Worm (Caenorhabditis elegans): ENCODE results near the gene syg-2.

Gene syg-2

DNA sequence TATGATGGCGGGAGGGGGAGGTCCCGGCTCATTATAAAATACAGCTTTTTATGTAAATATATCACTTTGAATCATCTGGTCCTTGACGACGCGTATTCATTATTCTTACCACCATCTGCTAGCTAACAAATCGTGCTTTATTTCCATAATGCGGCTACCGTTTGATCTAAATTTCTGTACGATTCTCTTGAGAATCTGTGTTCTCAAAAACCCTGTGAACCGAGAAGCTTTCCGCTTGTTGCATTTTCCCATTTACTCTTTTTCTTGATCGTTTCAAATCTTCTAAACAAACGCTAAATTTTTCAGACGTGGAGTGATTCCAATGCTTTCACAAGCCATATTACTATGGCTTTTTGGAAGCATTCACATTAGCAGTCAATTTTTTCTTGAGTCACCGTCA, at the start of gene syg-2:
TSS of gene syg-2 (plus strand) at position 301 of the 400 bp plus-strand sequence.
- TF ChIP-seq F44E2.7 (GFP tag; IDR thresholded peaks at IDR 0.05) = no peak
- TF ChIP-seq nhr-42 (GFP tag; IDR thresholded peaks at IDR 0.05) = no peak
- TF ChIP-seq unc-62 (GFP tag; optimal IDR thresholded peaks at IDR 0.05 in 1 of 2) = peak in 1 of 2 experiments; percentile 89
- no peak for TF ChIP-seq unc-62 (tag; optimal IDR thresholded peaks at IDR 0.05)
- no peak for TF ChIP-seq madf-5 (GFP tag; IDR thresholded peaks at IDR 0.05)
- no peak for TF ChIP-seq nhr-25 (tag; optimal IDR thresholded peaks at IDR 0.05; ENCODE audit: borderline replicate concordance, insufficient read depth)
- TF ChIP-seq hmg-1.1 (GFP tag; IDR thresholded peaks at IDR 0.05) = no peak

DNA sequence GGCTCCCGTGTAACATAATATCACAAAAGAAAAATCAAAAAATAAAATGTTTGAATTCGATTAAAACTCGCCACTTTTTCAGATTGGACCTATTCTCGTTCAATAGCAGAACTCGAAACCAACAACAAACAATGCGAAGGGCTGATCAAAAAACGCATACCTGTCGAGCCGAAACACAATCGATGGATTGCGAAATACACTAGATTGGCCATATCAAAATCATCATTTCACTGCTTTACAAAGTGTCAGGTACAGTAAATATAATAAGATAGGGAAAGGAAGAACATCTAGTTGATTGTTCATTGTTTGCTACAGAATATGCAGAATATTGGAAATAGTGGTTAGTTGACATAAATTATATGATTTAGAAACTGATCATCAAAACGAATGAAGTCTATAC, 47.0 kb upstream of the syg-2 start:
- TF ChIP-seq aha-1 (tag) (peak; percentile 69), tra-1 (GFP tag; IDR thresholded peaks at IDR 0.05) (no peak), Y75B8A.6 (GFP tag; IDR thresholded peaks at IDR 0.05) (no peak), ama-1 (optimal IDR thresholded peaks at IDR 0.05) (no peak), hif-1 (tag; optimal IDR thresholded peaks at IDR 0.05) (no peak), daf-19 (GFP tag; conservative IDR thresholded peaks at IDR 0.05) (no peak), nhr-41 (GFP tag; IDR thresholded peaks at IDR 0.05) (no peak)

DNA sequence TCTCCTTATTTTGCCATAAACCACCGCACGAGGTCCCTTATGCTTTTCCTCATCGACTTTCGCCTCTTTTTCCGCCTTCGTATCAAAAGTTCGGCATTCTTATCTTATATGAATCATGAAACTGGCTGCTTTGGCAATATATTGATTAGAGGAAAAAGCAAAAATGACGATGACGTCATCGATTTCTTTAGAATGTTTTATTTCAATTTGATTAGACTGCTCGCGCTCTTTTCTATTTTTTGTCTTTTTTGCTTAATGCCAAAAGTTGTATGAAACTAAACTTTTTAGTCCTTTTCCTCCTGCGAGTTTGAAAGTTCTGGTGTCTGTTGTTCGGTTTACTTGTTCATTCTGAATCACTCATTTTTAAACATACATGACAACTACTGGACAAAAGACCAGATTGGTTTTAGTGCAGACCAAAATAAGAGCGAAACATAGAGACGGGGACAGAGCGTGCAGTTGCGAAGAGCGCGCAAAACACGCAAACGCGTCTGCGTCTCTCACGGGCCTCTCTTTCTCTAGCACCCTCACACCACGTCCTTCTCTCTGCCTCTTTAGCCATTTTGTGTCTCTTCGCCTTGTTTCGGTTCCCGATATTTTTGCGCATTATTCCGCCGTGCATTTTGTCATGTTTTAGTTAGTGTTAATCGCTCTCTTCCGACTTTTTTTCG, 44.5 kb upstream of the syg-2 start:
- TF ChIP-seq rbr-2 (tag; optimal IDR thresholded peaks at IDR 0.05) = peak; percentile 11
- no peak for TF ChIP-seq ceh-20 (GFP tag; IDR thresholded peaks at IDR 0.05)
- TF ChIP-seq aly-2 (tag; optimal IDR thresholded peaks at IDR 0.05) = no peak
- TF ChIP-seq F44E2.7 (GFP tag; IDR thresholded peaks at IDR 0.05) = no peak
- no peak for TF ChIP-seq php-3 (GFP tag; IDR thresholded peaks at IDR 0.05)
- no peak for TF ChIP-seq jun-1 (tag; optimal IDR thresholded peaks at IDR 0.05)
- no peak for TF ChIP-seq nhr-102 (tag; optimal IDR thresholded peaks at IDR 0.05)
- TF ChIP-seq lsy-2 (tag; optimal IDR thresholded peaks at IDR 0.05) = peak in 1 of 2 experiments; percentile 0
- peak in 1 of 2 experiments; percentile 52 for TF ChIP-seq hif-1 (tag; optimal IDR thresholded peaks at IDR 0.05)
- peak in 1 of 2 experiments; percentile 63 for TF ChIP-seq mdl-1 (tag; optimal IDR thresholded peaks at IDR 0.05)
- no peak for TF ChIP-seq nhr-25 (tag; optimal IDR thresholded peaks at IDR 0.05; ENCODE audit: borderline replicate concordance, insufficient read depth)
- no peak for TF ChIP-seq R02D3.7 (tag; optimal IDR thresholded peaks at IDR 0.05)
- no peak for TF ChIP-seq unc-39 (tag; optimal IDR thresholded peaks at IDR 0.05)
- TF ChIP-seq Y75B8A.6 (GFP tag; IDR thresholded peaks at IDR 0.05) = no peak
- no peak for TF ChIP-seq saeg-2 (GFP tag; IDR thresholded peaks at IDR 0.05)
- no peak for TF ChIP-seq ceh-82 (tag; optimal IDR thresholded peaks at IDR 0.05)
- no peak for TF ChIP-seq nhr-111 (GFP tag; optimal IDR thresholded peaks at IDR 0.05)
- 0 out of 2 replicates have a peak, but pooled peaks have one; percentile 30 for TF ChIP-seq vab-7 (GFP tag; IDR thresholded peaks at IDR 0.05)
- no peak for TF ChIP-seq ceh-32 (tag; optimal IDR thresholded peaks at IDR 0.05; ENCODE audit: poor library complexity)
- no peak for TF ChIP-seq ces-1 (GFP tag; optimal IDR thresholded peaks at IDR 0.05)
- TF ChIP-seq nhr-237 (tag; optimal IDR thresholded peaks at IDR 0.05) = no peak
- TF ChIP-seq unc-62 (GFP tag; optimal IDR thresholded peaks at IDR 0.05 in 1 of 2) = peak in 1 of 2 experiments; percentile 89
- TF ChIP-seq unc-62 (tag; optimal IDR thresholded peaks at IDR 0.05) = no peak
- TF ChIP-seq daf-8 (GFP tag; IDR thresholded peaks at IDR 0.05) = no peak
- TF ChIP-seq ctbp-1 (GFP tag; IDR thresholded peaks at IDR 0.05) = no peak
- no peak for TF ChIP-seq nhr-77 (tag; optimal IDR thresholded peaks at IDR 0.05)
- peak; percentile 38 for TF ChIP-seq nhr-11 (tag; optimal IDR thresholded peaks at IDR 0.05)
- TF ChIP-seq dmd-6 (GFP tag; IDR thresholded peaks at IDR 0.05) = peak; percentile 61
- TF ChIP-seq unc-130 (GFP tag; optimal IDR thresholded peaks at IDR 0.05) = no peak
- no peak for TF ChIP-seq daf-16 (GFP tag; optimal IDR thresholded peaks at IDR 0.05)
- TF ChIP-seq daf-16 (tag; optimal IDR thresholded peaks at IDR 0.05) = peak; percentile 35
- TF ChIP-seq dpl-1 (GFP tag; optimal IDR thresholded peaks at IDR 0.05) = no peak
- TF ChIP-seq nhr-41 (GFP tag; IDR thresholded peaks at IDR 0.05) = no peak
- no peak for TF ChIP-seq snpc-4 (tag; optimal IDR thresholded peaks at IDR 0.05)
- TF ChIP-seq mxl-2 (GFP tag; conservative IDR thresholded peaks at IDR 0.05) = no peak
- peak; percentile 53 for TF ChIP-seq hlh-11 (tag; optimal IDR thresholded peaks at IDR 0.05)
- peak; percentile 25 for TF ChIP-seq pqm-1 (tag; optimal IDR thresholded peaks at IDR 0.05)
- no peak for TF ChIP-seq nhr-6 (tag; optimal IDR thresholded peaks at IDR 0.05)
- TF ChIP-seq hlh-30 (tag; optimal IDR thresholded peaks at IDR 0.05; ENCODE audit: insufficient read depth) = peak; percentile 67
- TF ChIP-seq nhr-48 (tag; optimal IDR thresholded peaks at IDR 0.05) = no peak

All from whole organism, L4 larva.